Fruit fly (Drosophila melanogaster) whole organism, embryonic: Measurements from ENCODE around the gene CG1998.
A peak's percentile ranks its signal among the peaks of the same experiment; 100 is the strongest.

ENCODE experiments used
- CG11560 ChIP-seq: fragments of 200-800 bp; sonication (Bioruptor generic); IDR thresholded peaks from 3 replicates; pipeline ENCODE4 v1.3.6; 2022; ENCODE audit warnings: missing biosample characterization, missing genetic modification characterization
- CG11723 ChIP-seq: fragments of 200-800 bp; sonication (Bioruptor generic); optimal IDR thresholded peaks from 2 replicates; lab custom pipeline; 2017; ENCODE audit warnings: missing biosample characterization, mild to moderate bottlenecking, missing genetic modification characterization
- CG12071 ChIP-seq: fragments of 200-800 bp; sonication (Bioruptor generic); optimal IDR thresholded peaks from 3 replicates; lab custom pipeline; 2018; ENCODE audit warnings: missing biosample characterization, mild to moderate bottlenecking, missing genetic modification characterization
- CG1233 ChIP-seq: fragments of 200-800 bp; sonication (Bioruptor generic); optimal IDR thresholded peaks from 4 replicates; lab custom pipeline; 2018; ENCODE audit warnings: missing biosample characterization, mild to moderate bottlenecking, missing genetic modification characterization
- CG12942 ChIP-seq: fragments of 200-800 bp; sonication (Bioruptor generic); optimal IDR thresholded peaks from 3 replicates; lab custom pipeline; 2016; ENCODE audit warnings: missing biosample characterization, missing genetic modification characterization
- CG13287 ChIP-seq: fragments of 200-800 bp; sonication (Bioruptor generic); IDR thresholded peaks from 2 replicates; pipeline ENCODE4 v1.3.6; 2022; ENCODE audit warnings: missing biosample characterization, missing genetic modification characterization; ENCODE audit not compliant: partially characterized antibody
- CG14050 ChIP-seq: fragments of 200-800 bp; sonication (Bioruptor generic); IDR thresholded peaks from 3 replicates; pipeline ENCODE4 v1.3.6; 2022; ENCODE audit warnings: missing biosample characterization, missing genetic modification characterization
- CG15073 ChIP-seq: fragments of 200-800 bp; sonication (Bioruptor generic); optimal IDR thresholded peaks from 2 replicates; lab custom pipeline; 2016; ENCODE audit warnings: missing biosample characterization, missing genetic modification characterization
- CG1602 ChIP-seq: fragments of 200-800 bp; sonication (Bioruptor generic); optimal IDR thresholded peaks from 3 replicates; lab custom pipeline; 2016; ENCODE audit warnings: missing biosample characterization, missing genetic modification characterization
- CG1603 ChIP-seq: fragments of 200-800 bp; sonication (Bioruptor generic); optimal IDR thresholded peaks from 2 replicates; lab custom pipeline; 2019; ENCODE audit warnings: missing biosample characterization, mild to moderate bottlenecking, missing genetic modification characterization, moderate library complexity
- CG1647 ChIP-seq: fragments of 200-800 bp; sonication (Bioruptor generic); optimal IDR thresholded peaks from 3 replicates; lab custom pipeline; 2016; ENCODE audit warnings: missing biosample characterization, missing genetic modification characterization
- CG16863 ChIP-seq: fragments of 200-800 bp; sonication (Bioruptor generic); optimal IDR thresholded peaks from 3 replicates; lab custom pipeline; 2016; ENCODE audit warnings: missing biosample characterization, missing genetic modification characterization
- CG31441 ChIP-seq: fragments of 200-800 bp; sonication (Bioruptor generic); IDR thresholded peaks from 2 replicates; pipeline ENCODE4 v1.3.6; 2022; ENCODE audit warnings: missing biosample characterization, missing genetic modification characterization
- CG33213 ChIP-seq: fragments of 200-800 bp; sonication (Bioruptor generic); optimal IDR thresholded peaks from 3 replicates; lab custom pipeline; 2016; ENCODE audit warnings: missing biosample characterization, missing genetic modification characterization
- CG4282 ChIP-seq: fragments of 200-800 bp; sonication (Bioruptor generic); optimal IDR thresholded peaks from 2 replicates; lab custom pipeline; 2016; ENCODE audit warnings: missing biosample characterization, missing genetic modification characterization
- CG4854 ChIP-seq: fragments of 200-800 bp; sonication (Bioruptor generic); optimal IDR thresholded peaks from 2 replicates; lab custom pipeline; 2016; ENCODE audit warnings: missing biosample characterization, missing genetic modification characterization, inconsistent platforms
- CG7372 ChIP-seq: fragments of 200-800 bp; sonication (Bioruptor generic); IDR thresholded peaks from 2 replicates; pipeline ENCODE4 v1.3.6; 2022; ENCODE audit warnings: missing biosample characterization, missing genetic modification characterization
- CG7745 ChIP-seq: fragments of 200-800 bp; sonication (Bioruptor generic); optimal IDR thresholded peaks from 2 replicates; lab custom pipeline; 2018; ENCODE audit warnings: missing biosample characterization, mild to moderate bottlenecking, missing genetic modification characterization, moderate library complexity
- CG7786 ChIP-seq: fragments of 200-800 bp; sonication (Bioruptor generic); optimal IDR thresholded peaks from 2 replicates; lab custom pipeline; 2016; ENCODE audit warnings: missing biosample characterization, missing genetic modification characterization
- CG7987 ChIP-seq: fragments of 200-800 bp; sonication (Bioruptor generic); optimal IDR thresholded peaks from 2 replicates; lab custom pipeline; 2018; ENCODE audit warnings: missing biosample characterization, mild to moderate bottlenecking, missing genetic modification characterization, moderate library complexity
- CG8359 ChIP-seq: fragments of 200-800 bp; sonication (Bioruptor generic); optimal IDR thresholded peaks from 2 replicates; lab custom pipeline; 2017; ENCODE audit warnings: missing biosample characterization, mild to moderate bottlenecking, missing genetic modification characterization, borderline replicate concordance
- CG8388 ChIP-seq: fragments of 200-800 bp; sonication (Bioruptor generic); optimal IDR thresholded peaks from 2 replicates; lab custom pipeline; 2019; ENCODE audit warnings: missing biosample characterization, mild to moderate bottlenecking, missing genetic modification characterization, moderate library complexity
- CG9215 ChIP-seq: fragments of 200-800 bp; sonication (Bioruptor generic); IDR thresholded peaks from 2 replicates; pipeline ENCODE4 v1.3.6; 2022; ENCODE audit warnings: missing biosample characterization, missing genetic modification characterization
- CkIIα-i1 ChIP-seq: fragments of 200-800 bp; sonication (Bioruptor generic); IDR thresholded peaks from 2 replicates; pipeline ENCODE4 v1.3.6; 2022; ENCODE audit warnings: missing biosample characterization, missing genetic modification characterization
- Dp ChIP-seq: fragments of 200-800 bp; sonication (Bioruptor generic); optimal IDR thresholded peaks from 2 replicates; lab custom pipeline; 2018; ENCODE audit warnings: missing biosample characterization, mild to moderate bottlenecking, missing genetic modification characterization, moderate library complexity
- Hand ChIP-seq: fragments of 200-800 bp; sonication (Bioruptor generic); optimal IDR thresholded peaks from 2 replicates; lab custom pipeline; 2017; ENCODE audit warnings: mild to moderate bottlenecking, missing biosample characterization, missing genetic modification reagents, missing genetic modification characterization
- Hmx ChIP-seq: fragments of 200-800 bp; sonication (Bioruptor generic); optimal IDR thresholded peaks from 2 replicates; lab custom pipeline; 2016; ENCODE audit warnings: missing biosample characterization, missing genetic modification characterization
- Hsf ChIP-seq: fragments of 200-800 bp; sonication (Bioruptor generic); optimal IDR thresholded peaks from 3 replicates; lab custom pipeline; 2016; ENCODE audit warnings: missing biosample characterization, missing genetic modification characterization
- MBD-R2 ChIP-seq: fragments of 200-800 bp; sonication (Bioruptor generic); IDR thresholded peaks from 2 replicates; pipeline ENCODE4 v1.3.6; 2022; ENCODE audit warnings: missing biosample characterization, missing genetic modification characterization
- NC2α ChIP-seq: fragments of 200-800 bp; sonication (Bioruptor generic); optimal IDR thresholded peaks from 2 replicates; lab custom pipeline; 2016; ENCODE audit warnings: missing biosample characterization, missing genetic modification characterization
- NK7.1 ChIP-seq: fragments of 200-800 bp; sonication (Bioruptor generic); optimal IDR thresholded peaks from 3 replicates; lab custom pipeline; 2016; ENCODE audit warnings: missing biosample characterization, missing genetic modification characterization
- Oli ChIP-seq: fragments of 200-800 bp; sonication (Bioruptor generic); optimal IDR thresholded peaks from 2 replicates; lab custom pipeline; 2018; ENCODE audit warnings: missing biosample characterization, mild to moderate bottlenecking, missing genetic modification characterization, moderate library complexity
- Optix ChIP-seq: fragments of 200-800 bp; sonication (Bioruptor generic); IDR thresholded peaks from 3 replicates; pipeline ENCODE4 v1.3.6; 2022; ENCODE audit warnings: missing biosample characterization, missing genetic modification characterization
- abd-A ChIP-seq: fragments of 200-800 bp; sonication (Bioruptor generic); optimal IDR thresholded peaks from 3 replicates; lab custom pipeline; 2019; ENCODE audit warnings: missing biosample characterization, mild to moderate bottlenecking, missing genetic modification characterization, moderate library complexity
- aop ChIP-seq: fragments of 200-800 bp; sonication (Bioruptor generic); IDR thresholded peaks from 2 replicates; pipeline ENCODE4 v1.3.6; 2022; ENCODE audit warnings: missing biosample characterization, missing genetic modification characterization
- bab2 ChIP-seq: fragments of 200-800 bp; sonication (Bioruptor generic); optimal IDR thresholded peaks from 2 replicates; lab custom pipeline; 2016; ENCODE audit warnings: missing biosample characterization, missing genetic modification characterization
- br ChIP-seq: fragments of >200 bp; optimal IDR thresholded peaks from 2 replicates; lab custom pipeline; 2017
- cato ChIP-seq: fragments of 200-800 bp; sonication (Bioruptor generic); optimal IDR thresholded peaks from 2 replicates; lab custom pipeline; 2016; ENCODE audit warnings: missing biosample characterization, missing genetic modification characterization, borderline replicate concordance
- h ChIP-seq: fragments of >200 bp; optimal IDR thresholded peaks from 2 replicates; lab custom pipeline; 2017
- klu ChIP-seq: fragments of 200-800 bp; sonication (Bioruptor generic); IDR thresholded peaks from 2 replicates; pipeline ENCODE4 v1.3.6; 2022; ENCODE audit warnings: missing biosample characterization, missing genetic modification characterization
- kni ChIP-seq: fragments of 200-800 bp; sonication (Bioruptor generic); optimal IDR thresholded peaks from 3 replicates; lab custom pipeline; 2017; ENCODE audit warnings: mild to moderate bottlenecking, missing biosample characterization, missing genetic modification reagents, missing genetic modification characterization
- lola ChIP-seq, 3 experiments: fragments of >200 bp in 2 of 3; fragments of 200-800 bp in 1 of 3; sonication (Bioruptor generic) in 1 of 3; optimal IDR thresholded peaks; 2 replicates each; lab custom pipeline; 2017 to 2019; ENCODE audit warnings: missing biosample characterization in 3 of 3, missing genetic modification characterization in 3 of 3, mild to moderate bottlenecking in 1 of 3, moderate library complexity in 1 of 3
- lov ChIP-seq, 2 experiments: fragments of 200-800 bp in 1 of 2; fragments of >200 bp in 1 of 2; sonication (Bioruptor generic) in 1 of 2; IDR thresholded peaks in 1 of 2; optimal IDR thresholded peaks in 1 of 2; 2 replicates in 1 of 2; 3 replicates in 1 of 2; pipeline versions ENCODE4 v1.3.6 to Lab custom; 2017 to 2022; ENCODE audit warnings: missing biosample characterization in 1 of 2, missing genetic modification characterization in 1 of 2
- nom ChIP-seq: fragments of 200-800 bp; sonication (Bioruptor generic); optimal IDR thresholded peaks from 2 replicates; lab custom pipeline; 2017; ENCODE audit warnings: missing biosample characterization, missing genetic modification characterization, mild to moderate bottlenecking, moderate library complexity, missing genetic modification reagents
- peb ChIP-seq: fragments of 200-800 bp; sonication (Bioruptor generic); IDR thresholded peaks from 2 replicates; pipeline ENCODE4 v1.3.6; 2022; ENCODE audit warnings: missing biosample characterization, missing genetic modification characterization
- pita ChIP-seq: fragments of 200-800 bp; sonication (Bioruptor generic); optimal IDR thresholded peaks from 2 replicates; lab custom pipeline; 2017; ENCODE audit warnings: missing biosample characterization, mild to moderate bottlenecking, missing genetic modification characterization
- sd ChIP-seq: fragments of 200-800 bp; sonication (Bioruptor generic); optimal IDR thresholded peaks from 3 replicates; lab custom pipeline; 2018; ENCODE audit warnings: missing biosample characterization, mild to moderate bottlenecking, missing genetic modification characterization, moderate library complexity
- slbo ChIP-seq: fragments of 200-800 bp; sonication (Bioruptor generic); IDR thresholded peaks from 2 replicates; pipeline ENCODE4 v1.3.6; 2022; ENCODE audit warnings: missing biosample characterization, missing genetic modification characterization
- tgo ChIP-seq: fragments of 200-800 bp; sonication (Bioruptor generic); IDR thresholded peaks from 3 replicates; pipeline ENCODE4 v1.3.6; 2022; ENCODE audit warnings: missing biosample characterization, missing genetic modification characterization
- vfl ChIP-seq: fragments of 200-800 bp; sonication (Bioruptor generic); optimal IDR thresholded peaks from 2 replicates; lab custom pipeline; 2016; ENCODE audit warnings: missing biosample characterization, missing genetic modification characterization

CG1998 gene

dm6 chrX:13370826-13371703, 41.8 kb downstream of the CG1998 start (continued):
- TF ChIP-seq CG33213 (GFP tag; lab: Kevin White, UChicago) (no peak), bab2 (GFP tag; lab: Kevin White, UChicago) (no peak), CG13287 (GFP tag; lab: Robert Waterston, UW) (peak; percentile 76), CG11560 (tag; lab: Robert Waterston, UW) (no peak), CG8359 (GFP tag; lab: Kevin White, UChicago) (no peak), Dp (peak; percentile 80), h (lab: Kevin White, UChicago) (no peak), klu (GFP tag; lab: Robert Waterston, UW) (no peak), CG16863 (no peak), CG1233 (GFP tag; lab: Kevin White, UChicago) (no peak), CG7745 (tag; lab: Kevin White, UChicago) (no peak), peb (GFP tag; lab: Robert Waterston, UW) (no peak), pita (GFP tag; lab: Kevin White, UChicago) (no peak), CkIIα-i1 (no peak), CG15073 (GFP tag; lab: Kevin White, UChicago) (no peak), NK7.1 (GFP tag; lab: Kevin White, UChicago) (no peak), kni (GFP tag; lab: Kevin White, UChicago) (no peak), CG31441 (peak; percentile 23; the same call in 1 of the 2 replicates), Hsf (GFP tag; lab: Kevin White, UChicago) (no peak), MBD-R2 (GFP tag; lab: Robert Waterston, UW) (peak; percentile 59), lov (optimal IDR thresholded peaks at IDR 0.05; lab: Kevin White, UChicago) (no peak), lov (GFP tag; IDR thresholded peaks at IDR 0.05; lab: Robert Waterston, UW) (no peak), CG4854 (GFP tag; lab: Kevin White, UChicago) (no peak), cato (GFP tag; lab: Kevin White, UChicago) (no peak), lola (GFP tag; optimal IDR thresholded peaks at IDR 0.05; lab: Kevin White, UChicago) (no peak), Oli (tag; lab: Kevin White, UChicago) (no peak), Hmx (no peak), CG11723 (GFP tag; lab: Kevin White, UChicago) (no peak), CG7987 (GFP tag; lab: Kevin White, UChicago) (no peak), CG7372 (no peak), CG9215 (GFP tag; lab: Robert Waterston, UW) (no peak), CG12942 (GFP tag; lab: Kevin White, UChicago) (no peak), vfl (GFP tag; lab: Kevin White, UChicago) (no peak), nom (GFP tag; lab: Kevin White, UChicago) (no peak), CG1602 (GFP tag; lab: Kevin White, UChicago) (no peak), br (lab: Kevin White, UChicago) (no peak), abd-A (tag; lab: Kevin White, UChicago) (no peak), CG12071 (GFP tag; lab: Kevin White, UChicago) (no peak), Hand (no peak), CG7786 (GFP tag; lab: Kevin White, UChicago) (no peak), aop (GFP tag; lab: Robert Waterston, UW) (no peak), sd (tag; lab: Kevin White, UChicago) (peak; percentile 7), CG1603 (tag; lab: Kevin White, UChicago) (peak; percentile 31), Optix (GFP tag; lab: Robert Waterston, UW) (no peak), slbo (GFP tag; lab: Robert Waterston, UW) (peak; percentile 37; the same call in 1 of the 2 replicates), tgo (no peak), CG1647 (GFP tag; lab: Kevin White, UChicago) (no peak), NC2α (GFP tag; lab: Kevin White, UChicago) (no peak), CG4282 (GFP tag; lab: Kevin White, UChicago) (no peak), CG8388 (GFP tag; lab: Kevin White, UChicago) (no peak), CG14050 (GFP tag; lab: Robert Waterston, UW) (no peak)
